Worm (Caenorhabditis elegans) whole organism, young adult: ENCODE results near the gene R144.11.
A peak's percentile ranks its signal among the peaks of the same experiment; 100 is the strongest.
"Not testable (repeated sequence)": the region's sequence is repeated elsewhere in the genome, so short reads cannot be mapped to it uniquely, and the experiment has no call there.

Experiments
- B0336.3 ChIP-seq: fragments of 200-800 bp; sonication (Bioruptor generic); IDR thresholded peaks from 2 replicates; pipeline ENCODE4 v1.3.6; 2022; ENCODE audit warnings: missing genetic modification characterization, missing compliant biosample characterization
- D2030.7 ChIP-seq: fragments of 200-800 bp; sonication (Bioruptor generic); IDR thresholded peaks from 2 replicates; pipeline ENCODE4 v1.3.6; 2022; ENCODE audit warnings: missing genetic modification reagents, missing genetic modification characterization, missing compliant biosample characterization
- F23B12.7 ChIP-seq: sonication (generic microtip); optimal IDR thresholded peaks from 2 replicates; lab custom pipeline; 2017; ENCODE audit warnings: missing genetic modification characterization, mild to moderate bottlenecking, missing compliant biosample characterization, antibody characterized with exemption, moderate library complexity; ENCODE audit not compliant: insufficient read depth
- F33H1.4 ChIP-seq: fragments of 200-800 bp; sonication (Bioruptor generic); IDR thresholded peaks from 2 replicates; pipeline ENCODE4 v1.3.6; 2022; ENCODE audit warnings: missing genetic modification reagents, missing genetic modification characterization, missing compliant biosample characterization
- K12H6.12 ChIP-seq: fragments of 200-800 bp; sonication (Bioruptor generic); optimal IDR thresholded peaks from 2 replicates; lab custom pipeline; 2018; ENCODE audit warnings: mild to moderate bottlenecking, missing genetic modification characterization, missing compliant biosample characterization
- Y95B8A.8 ChIP-seq: fragments of 200-800 bp; sonication (Bioruptor generic); IDR thresholded peaks from 2 replicates; pipeline ENCODE4 v1.3.6; 2022; ENCODE audit warnings: missing genetic modification reagents, missing genetic modification characterization, missing compliant biosample characterization
- aptf-2 ChIP-seq: fragments of 200-800 bp; sonication (Bioruptor generic); conservative IDR thresholded peaks from 2 replicates; pipeline ENCODE4 v1.3.6; 2022; ENCODE audit warnings: missing genetic modification reagents, missing genetic modification characterization, missing compliant biosample characterization
- bed-1 ChIP-seq: fragments of 200-800 bp; sonication (Bioruptor generic); IDR thresholded peaks from 2 replicates; pipeline ENCODE4 v1.3.6; 2022; ENCODE audit warnings: missing genetic modification reagents, missing genetic modification characterization, missing compliant biosample characterization
- ceh-100 ChIP-seq: fragments of 200-800 bp; sonication (Bioruptor generic); IDR thresholded peaks from 2 replicates; pipeline ENCODE4 v1.3.6; 2022; ENCODE audit warnings: missing genetic modification reagents, missing genetic modification characterization, missing compliant biosample characterization
- ceh-58 ChIP-seq: fragments of 200-800 bp; sonication (Bioruptor generic); IDR thresholded peaks from 2 replicates; pipeline ENCODE4 v1.3.6; 2022; ENCODE audit warnings: missing genetic modification characterization, missing compliant biosample characterization
- ceh-79 ChIP-seq: sonication (generic microtip); optimal IDR thresholded peaks from 2 replicates; lab custom pipeline; 2017; ENCODE audit warnings: mild to moderate bottlenecking, missing genetic modification characterization, missing compliant biosample characterization
- chd-7 ChIP-seq: sonication (generic microtip); optimal IDR thresholded peaks from 2 replicates; lab custom pipeline; 2016; ENCODE audit warnings: mild to moderate bottlenecking, missing genetic modification characterization, moderate library complexity, missing compliant biosample characterization
- dox-1 ChIP-seq: fragments of 200-800 bp; sonication (Bioruptor generic); IDR thresholded peaks from 2 replicates; pipeline ENCODE4 v1.3.6; 2022; ENCODE audit warnings: missing genetic modification reagents, missing genetic modification characterization, missing compliant biosample characterization
- dpff-1 ChIP-seq: sonication (generic microtip); optimal IDR thresholded peaks from 2 replicates; lab custom pipeline; 2017; ENCODE audit warnings: mild to moderate bottlenecking, missing genetic modification characterization, missing compliant biosample characterization
- efl-1 ChIP-seq: fragments of 150-350 bp; optimal IDR thresholded peaks from 2 replicates; lab custom pipeline; 2014; ENCODE audit warnings: missing biosample characterization, missing genetic modification reagents, missing genetic modification characterization
- ekl-4 ChIP-seq: fragments of 200-800 bp; sonication (Bioruptor generic); IDR thresholded peaks from 2 replicates; pipeline ENCODE4 v1.3.6; 2022; ENCODE audit warnings: missing genetic modification reagents, missing genetic modification characterization, missing compliant biosample characterization
- him-1 ChIP-seq: sonication (generic microtip); optimal IDR thresholded peaks from 2 replicates; lab custom pipeline; 2016; ENCODE audit warnings: missing genotype, missing genetic modification reagents, missing genetic modification characterization, missing compliant biosample characterization
- hlh-12 ChIP-seq: sonication (generic microtip); optimal IDR thresholded peaks from 2 replicates; lab custom pipeline; 2016; ENCODE audit warnings: missing genetic modification characterization, missing compliant biosample characterization
- lin-54 ChIP-seq: fragments of 200-800 bp; sonication (Bioruptor generic); optimal IDR thresholded peaks from 2 replicates; lab custom pipeline; 2018; ENCODE audit warnings: mild to moderate bottlenecking, missing genetic modification characterization, missing compliant biosample characterization
- lsl-1 ChIP-seq: fragments of 200-800 bp; sonication (Bioruptor generic); optimal IDR thresholded peaks from 2 replicates; lab custom pipeline; 2018; ENCODE audit warnings: mild to moderate bottlenecking, missing genetic modification characterization, moderate library complexity, missing compliant biosample characterization
- madf-6 ChIP-seq: fragments of 200-800 bp; sonication (Bioruptor generic); IDR thresholded peaks from 2 replicates; pipeline ENCODE4 v1.3.6; 2022; ENCODE audit warnings: missing genetic modification reagents, missing genetic modification characterization, missing compliant biosample characterization
- mxl-1 ChIP-seq: sonication (generic microtip); optimal IDR thresholded peaks from 2 replicates; lab custom pipeline; 2016; ENCODE audit warnings: missing genetic modification characterization, missing compliant biosample characterization
- nfya-2 ChIP-seq: fragments of 200-800 bp; sonication (Bioruptor generic); IDR thresholded peaks from 2 replicates; pipeline ENCODE4 v1.3.6; 2022; ENCODE audit warnings: missing genetic modification reagents, missing genetic modification characterization, missing compliant biosample characterization
- nfyb-1 ChIP-seq: fragments of 200-800 bp; sonication (Bioruptor generic); IDR thresholded peaks from 2 replicates; pipeline ENCODE4 v1.3.6; 2022; ENCODE audit warnings: missing genetic modification reagents, missing genetic modification characterization, missing compliant biosample characterization
- nhr-179 ChIP-seq: sonication (generic microtip); optimal IDR thresholded peaks from 2 replicates; lab custom pipeline; 2016; ENCODE audit warnings: mild to moderate bottlenecking, missing genetic modification characterization, missing compliant biosample characterization
- nhr-80 ChIP-seq: sonication (generic microtip); optimal IDR thresholded peaks from 2 replicates; lab custom pipeline; 2016; ENCODE audit warnings: missing genetic modification characterization, missing compliant biosample characterization
- pbrm-1 ChIP-seq: fragments of 200-800 bp; sonication (Bioruptor generic); IDR thresholded peaks from 2 replicates; pipeline ENCODE4 v1.3.6; 2022; ENCODE audit warnings: missing genetic modification reagents, missing genetic modification characterization, missing compliant biosample characterization
- pha-4 ChIP-seq: fragments of 150-350 bp; sonication (generic microtip); optimal IDR thresholded peaks from 2 replicates; lab custom pipeline; 2014; ENCODE audit warnings: missing biosample characterization, missing genetic modification reagents, missing genetic modification characterization
- snpc-1.1 ChIP-seq: sonication (generic microtip); optimal IDR thresholded peaks from 2 replicates; lab custom pipeline; 2017; ENCODE audit warnings: missing genetic modification characterization, mild to moderate bottlenecking, missing compliant biosample characterization, antibody characterized with exemption, moderate library complexity, missing genotype, missing genetic modification reagents; ENCODE audit not compliant: insufficient read depth
- snpc-3.4 ChIP-seq: sonication (generic microtip); optimal IDR thresholded peaks from 2 replicates; lab custom pipeline; 2017; ENCODE audit warnings: missing genetic modification characterization, mild to moderate bottlenecking, missing compliant biosample characterization, antibody characterized with exemption, moderate library complexity, missing genotype, missing genetic modification reagents
- sptf-2 ChIP-seq: fragments of 200-800 bp; sonication (Bioruptor generic); optimal IDR thresholded peaks from 2 replicates; lab custom pipeline; 2018; ENCODE audit warnings: mild to moderate bottlenecking, missing genetic modification characterization, missing compliant biosample characterization
- tbx-9 ChIP-seq: sonication (generic microtip); optimal IDR thresholded peaks from 2 replicates; lab custom pipeline; 2016; ENCODE audit warnings: borderline replicate concordance, missing genetic modification characterization, inconsistent platforms, missing compliant biosample characterization
- unc-62 ChIP-seq: fragments of 150-350 bp; optimal IDR thresholded peaks from 2 replicates; lab custom pipeline; 2014; ENCODE audit warnings: missing biosample characterization, missing genetic modification reagents, missing genetic modification characterization
- xnd-1 ChIP-seq: sonication (generic microtip); optimal IDR thresholded peaks from 2 replicates; lab custom pipeline; 2016; ENCODE audit warnings: missing genotype, missing genetic modification reagents, missing genetic modification characterization, missing compliant biosample characterization
- ztf-28 ChIP-seq: fragments of 200-800 bp; sonication (Bioruptor generic); IDR thresholded peaks from 2 replicates; pipeline ENCODE4 v1.3.6; 2022; ENCODE audit warnings: missing genetic modification reagents, missing genetic modification characterization, missing compliant biosample characterization

The R144.11 gene

ce11 chrIII:5008730-5009129 lies at the start of gene R144.11:
Gene R144.11, minus strand, starts transcription at chrIII:5008830.
- TF ChIP-seq bed-1 (GFP tag; lab: Robert Waterston, UW) (0 out of 2 replicates have a peak, but pooled peaks have one; percentile 30), nfya-2 (GFP tag; lab: Robert Waterston, UW) (no peak), ceh-79 (tag; lab: Kevin White, UChicago) (no peak), pbrm-1 (GFP tag; lab: Robert Waterston, UW) (no peak), madf-6 (GFP tag; lab: Robert Waterston, UW) (0 out of 2 replicates have a peak, but pooled peaks have one; percentile 7), B0336.3 (0 out of 2 replicates have a peak, but pooled peaks have one; percentile 11)

ce11 chrIII:5055709-5056108 lies 47.1 kb upstream of the R144.11 start, which contains the start of gene C45G9.9:
Gene C45G9.9, minus strand, starts transcription at chrIII:5055809.
- TF ChIP-seq Y95B8A.8 (GFP tag; lab: Robert Waterston, UW); ceh-58 (GFP tag; lab: Robert Waterston, UW); mxl-1: not testable (repeated sequence)
- TF ChIP-seq, all 124 proteins: peak for 0; not testable (repeated sequence) for 124

- TF ChIP-seq tbx-9 (tag; lab: Kevin White, UChicago) (no peak), ekl-4 (GFP tag; lab: Robert Waterston, UW) (no peak), chd-7 (tag; lab: Kevin White, UChicago) (no peak), nhr-179 (tag; lab: Kevin White, UChicago) (no peak), aptf-2 (GFP tag; lab: Robert Waterston, UW) (no peak), nhr-80 (tag; lab: Kevin White, UChicago) (no peak), sptf-2 (GFP tag; lab: Kevin White, UChicago) (no peak)
- TF ChIP-seq, all 124 proteins: peak for 0
Observed at ce11 chrIII:5053541-5053940, 44.9 kb upstream of the R144.11 start, which contains the start of gene C45G9.8. Gene C45G9.8, minus strand, starts transcription at chrIII:5053641.

DNA sequence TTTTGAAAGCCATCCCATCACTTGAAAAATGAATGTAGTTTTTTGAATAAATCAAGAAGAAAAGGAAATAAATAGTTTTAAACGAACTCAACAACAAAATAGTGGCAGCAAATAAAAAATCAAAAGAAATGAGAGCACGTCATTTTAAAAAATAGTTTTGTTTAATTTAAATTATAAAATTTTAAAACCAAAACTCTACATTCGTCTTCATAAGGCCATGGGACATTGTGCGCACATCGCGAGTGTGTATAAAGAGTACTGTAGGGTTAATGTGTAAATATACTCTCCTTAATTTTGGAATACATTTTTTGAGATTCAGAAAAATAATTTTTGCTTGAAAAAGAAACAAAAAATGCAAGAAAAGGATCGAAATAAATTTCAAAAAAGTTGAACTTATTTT lies 43.3 kb upstream of the R144.11 start, which contains the start of gene C45G9.15:
Gene C45G9.15 (minus strand): TSS at position 101 of the 400 bp plus-strand sequence.
- TF ChIP-seq dox-1 (GFP tag; lab: Robert Waterston, UW) (no peak), dpff-1 (tag; lab: Kevin White, UChicago) (no peak), K12H6.12 (no peak), F23B12.7 (tag; lab: Kevin White, UChicago) (no peak)
- TF ChIP-seq, all 124 proteins: peak for 0

ce11 chrIII:5047740-5048139 lies 39.1 kb upstream of the R144.11 start, which contains the start of gene C45G9.5:
Gene C45G9.5, plus strand, starts transcription at chrIII:5048117.
- TF ChIP-seq him-1 (peak; percentile 18), snpc-3.4 (tag; lab: Kevin White, UChicago) (no peak), hlh-12 (tag; lab: Kevin White, UChicago) (no peak), ceh-100 (no peak), pha-4 (no peak), efl-1 (peak; percentile 8), ztf-28 (GFP tag; lab: Robert Waterston, UW) (no peak), D2030.7 (GFP tag; lab: Robert Waterston, UW) (no peak), xnd-1 (tag; lab: Kevin White, UChicago) (peak; percentile 85), nfyb-1 (no peak), unc-62 (GFP tag; lab: Kevin White, UChicago) (no peak), madf-6 (GFP tag; lab: Robert Waterston, UW) (peak; percentile 90), lsl-1 (GFP tag; lab: Kevin White, UChicago) (peak; percentile 91), snpc-1.1 (tag; lab: Kevin White, UChicago) (no peak), lin-54 (peak; percentile 82), F33H1.4 (peak; percentile 86), ekl-4 (GFP tag; lab: Robert Waterston, UW) (no peak)
